Fruit fly (Drosophila melanogaster): ENCODE data around the gene CG46307.

dm6 chr2L:21142501-21142849, 38.1 kb downstream of the CG46307 start:
- no peak for TF ChIP-seq CTCF (optimal IDR thresholded peaks at IDR 0.05)
- no peak for TF ChIP-seq CG8478 (optimal IDR thresholded peaks at IDR 0.05)
